Fruit fly (Drosophila melanogaster): Measurements from ENCODE around the gene CG45207.

DNA sequence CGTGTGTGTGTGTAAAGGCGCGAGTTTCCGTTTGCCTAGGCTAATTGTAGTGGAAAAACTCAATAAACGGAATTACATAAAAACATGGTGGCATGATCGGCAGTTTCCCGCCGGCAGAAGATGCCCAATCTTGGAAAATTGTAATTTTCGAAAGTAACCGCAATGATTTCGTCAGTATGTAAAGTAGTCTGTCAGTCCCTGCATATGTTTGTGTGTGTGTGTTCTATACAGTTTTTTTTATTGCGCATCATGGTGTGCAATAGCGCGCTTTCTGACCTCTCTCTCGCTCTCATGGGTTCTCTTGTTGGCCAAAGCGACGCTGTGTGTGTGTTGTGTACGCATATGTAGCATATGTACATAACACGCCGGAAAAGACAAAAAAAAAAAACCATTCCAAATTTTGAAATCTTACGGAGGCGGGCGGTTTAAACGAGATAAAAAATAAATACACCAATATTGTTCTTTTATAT lies 19.2 kb upstream of the CG45207 start:
- TF ChIP-seq Ets98B (GFP tag; IDR thresholded peaks at IDR 0.05) (peak; percentile 28; the same call in 1 of the 2 replicates), CG10348 (GFP tag; IDR thresholded peaks at IDR 0.05) (no peak), fd96Ca (GFP tag; IDR thresholded peaks at IDR 0.05) (peak; percentile 45; the same call in 1 of the 3 replicates), CG15710 (tag; optimal IDR thresholded peaks at IDR 0.05) (peak; percentile 21), CG8159 (tag; optimal IDR thresholded peaks at IDR 0.05) (no peak), EcR (GFP tag; optimal IDR thresholded peaks at IDR 0.05) (no peak), Pif1B (GFP tag; optimal IDR thresholded peaks at IDR 0.05) (peak; percentile 42), CG14655 (GFP tag; optimal IDR thresholded peaks at IDR 0.05) (no peak), CG17806 (tag; optimal IDR thresholded peaks at IDR 0.05) (no peak), CG13204 (GFP tag; optimal IDR thresholded peaks at IDR 0.05) (peak; percentile 17), Snoo (tag; optimal IDR thresholded peaks at IDR 0.05) (no peak), CG12605 (GFP tag; IDR thresholded peaks at IDR 0.05) (no peak), gl (tag; optimal IDR thresholded peaks at IDR 0.05) (peak; percentile 23), CG9948 (tag; optimal IDR thresholded peaks at IDR 0.05) (no peak)

Measured in whole organism, pupa.